Worm (Caenorhabditis elegans): ENCODE data around the gene F40G12.7.
"Not testable (repeated sequence)": the region's sequence is repeated elsewhere in the genome, so short reads cannot be mapped to it uniquely, and the experiment has no call there.

ce11 chrV:14306771-14307170 lies 32.4 kb downstream of the F40G12.7 start, which contains the start of gene spig-4:
- TF ChIP-seq nhr-76, zag-1, skn-1, nhr-77 (tag; optimal IDR thresholded peaks at IDR 0.05): not testable (repeated sequence)

Measured in whole organism, L3 larva.